Worm (Caenorhabditis elegans) whole organism, early embryonic: Measurements from ENCODE around the gene Y45F10C.2.
"Not testable (repeated sequence)": the region's sequence is repeated elsewhere in the genome, so short reads cannot be mapped to it uniquely, and the experiment has no call there.

ENCODE experiments used
- B0310.2 ChIP-seq: sonication (generic microtip); optimal IDR thresholded peaks from 2 replicates; lab custom pipeline; 2016; ENCODE audit warnings: mild to moderate bottlenecking, missing genetic modification characterization, missing compliant biosample characterization
- F13C5.2 ChIP-seq: sonication (generic microtip); optimal IDR thresholded peaks from 2 replicates; lab custom pipeline; 2017; ENCODE audit warnings: mild to moderate bottlenecking, missing genetic modification characterization, inconsistent platforms, missing compliant biosample characterization
- aly-1 ChIP-seq: sonication (generic microtip); optimal IDR thresholded peaks from 2 replicates; lab custom pipeline; 2016; ENCODE audit warnings: missing genetic modification characterization, missing compliant biosample characterization
- ama-1 ChIP-seq: fragments of 150-350 bp; optimal IDR thresholded peaks from 2 replicates; lab custom pipeline; 2014
- ceh-13 ChIP-seq: fragments of 200-800 bp; sonication (Bioruptor generic); optimal IDR thresholded peaks from 2 replicates; lab custom pipeline; 2018; ENCODE audit warnings: mild to moderate bottlenecking, missing genetic modification characterization, missing compliant biosample characterization
- ceh-36 ChIP-seq: sonication (generic microtip); optimal IDR thresholded peaks from 2 replicates; lab custom pipeline; 2016; ENCODE audit warnings: missing genetic modification characterization, inconsistent platforms, missing compliant biosample characterization
- ets-7 ChIP-seq: sonication (generic microtip); optimal IDR thresholded peaks from 2 replicates; lab custom pipeline; 2016; ENCODE audit warnings: missing genotype, missing genetic modification characterization, missing compliant biosample characterization
- flt-1 ChIP-seq: fragments of 200-800 bp; sonication (Bioruptor generic); IDR thresholded peaks from 2 replicates; pipeline ENCODE4 v1.3.6; 2022; ENCODE audit warnings: missing genetic modification characterization, missing compliant biosample characterization
- hmbx-1 ChIP-seq: sonication (generic microtip); optimal IDR thresholded peaks from 2 replicates; lab custom pipeline; 2016; ENCODE audit warnings: mild to moderate bottlenecking, missing genetic modification characterization, missing compliant biosample characterization
- hmg-4 ChIP-seq: fragments of 200-800 bp; sonication (Bioruptor generic); optimal IDR thresholded peaks from 2 replicates; lab custom pipeline; 2018; ENCODE audit warnings: mild to moderate bottlenecking, missing genetic modification characterization, missing compliant biosample characterization
- hnd-1 ChIP-seq: sonication (generic microtip); optimal IDR thresholded peaks from 2 replicates; lab custom pipeline; 2016; ENCODE audit warnings: missing genetic modification characterization, missing compliant biosample characterization
- pes-1 ChIP-seq: fragments of 200-800 bp; sonication (Bioruptor generic); IDR thresholded peaks from 2 replicates; pipeline ENCODE4 v1.3.6; 2022; ENCODE audit warnings: missing genetic modification reagents, missing genetic modification characterization, missing compliant biosample characterization
- scrt-1 ChIP-seq: fragments of 200-800 bp; sonication (Bioruptor generic); IDR thresholded peaks from 2 replicates; pipeline ENCODE4 v1.3.6; 2022; ENCODE audit warnings: missing genetic modification characterization, missing compliant biosample characterization
- sea-1 ChIP-seq: fragments of 200-800 bp; sonication (Bioruptor generic); conservative IDR thresholded peaks from 2 replicates; pipeline ENCODE4 v1.3.6; 2022; ENCODE audit warnings: missing genetic modification characterization, missing compliant biosample characterization
- tbx-11 ChIP-seq: fragments of 200-800 bp; sonication (Bioruptor generic); IDR thresholded peaks from 2 replicates; pipeline ENCODE4 v1.3.6; 2022; ENCODE audit warnings: missing genetic modification characterization, missing compliant biosample characterization
- tbx-37 ChIP-seq: fragments of 200-800 bp; sonication (Bioruptor generic); conservative IDR thresholded peaks from 2 replicates; pipeline ENCODE4 v1.3.6; 2022; ENCODE audit warnings: missing genetic modification reagents, missing genetic modification characterization, missing compliant biosample characterization
- tra-4 ChIP-seq: sonication (generic microtip); optimal IDR thresholded peaks from 2 replicates; lab custom pipeline; 2017; ENCODE audit warnings: missing genetic modification characterization, missing compliant biosample characterization

Gene Y45F10C.2

DNA sequence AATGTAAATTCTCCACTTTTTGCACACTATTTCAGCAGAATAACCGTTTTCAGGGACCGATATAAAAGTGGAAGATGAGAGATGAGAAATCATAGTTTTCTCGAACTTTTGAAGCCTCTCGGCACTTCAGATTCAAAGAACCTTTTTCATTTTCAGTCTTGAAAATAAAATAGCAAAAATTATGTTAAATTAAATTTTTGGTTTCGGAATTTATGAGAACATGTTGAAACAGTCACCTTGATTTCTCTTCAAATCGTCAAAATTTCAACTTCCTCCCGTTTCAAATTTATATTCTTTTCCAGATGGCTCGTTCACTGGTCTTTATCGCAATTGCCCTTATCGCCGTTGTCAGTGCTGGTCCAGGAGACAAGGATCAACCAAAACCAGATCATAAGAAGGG is 16.2 kb upstream of the Y45F10C.2 start, which contains the start of gene srlf-26:
Gene srlf-26 (plus strand): TSS at position 301 of the 400 bp plus-strand sequence.
- TF ChIP-seq ama-1 (lab: Kevin White, UChicago), result no peak
- no peak for TF ChIP-seq scrt-1 (GFP tag; lab: Robert Waterston, UW)
- TF ChIP-seq ceh-13 (GFP tag; lab: Kevin White, UChicago), result no peak
- TF ChIP-seq pes-1 (GFP tag; lab: Robert Waterston, UW), result no peak
- TF ChIP-seq hmg-4 (GFP tag; lab: Kevin White, UChicago), result no peak
- TF ChIP-seq flt-1 (GFP tag; lab: Robert Waterston, UW), result no peak
- TF ChIP-seq ceh-36 (tag; lab: Kevin White, UChicago), result no peak
- TF ChIP-seq ets-7, result no peak
- no peak for TF ChIP-seq B0310.2
- TF ChIP-seq F13C5.2 (tag; lab: Kevin White, UChicago), result no peak
- no peak for TF ChIP-seq hnd-1 (tag; lab: Kevin White, UChicago)
- no peak for TF ChIP-seq sea-1 (GFP tag; lab: Robert Waterston, UW)
- no peak for TF ChIP-seq tbx-37 (GFP tag; lab: Robert Waterston, UW)
- TF ChIP-seq aly-1, result no peak
- no peak for TF ChIP-seq tra-4 (tag; lab: Kevin White, UChicago)

DNA sequence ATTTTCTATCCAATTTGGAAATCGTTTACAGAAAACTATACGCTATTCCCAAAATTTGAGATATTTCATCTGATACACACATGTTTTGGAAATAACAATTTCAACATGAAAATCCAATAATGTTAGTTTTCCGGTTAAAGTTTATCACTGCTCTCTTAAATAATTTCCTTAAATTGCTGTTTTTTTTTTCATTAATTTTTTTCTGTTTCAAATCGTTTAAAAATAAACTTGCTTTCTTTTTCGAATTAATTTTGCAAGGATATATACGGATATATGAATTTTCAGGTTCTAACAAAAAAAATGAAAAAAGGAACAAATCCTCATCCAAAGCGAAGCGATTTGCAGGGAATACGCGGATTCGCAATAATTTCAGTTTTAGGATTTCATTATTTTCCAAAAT is 11.0 kb upstream of the Y45F10C.2 start, which contains the start of gene oac-48:
Gene oac-48 (plus strand): TSS at position 301 of the 400 bp plus-strand sequence.
- TF ChIP-seq sea-1 (GFP tag; lab: Robert Waterston, UW), result no peak
- TF ChIP-seq hmbx-1 (tag; lab: Kevin White, UChicago), result no peak
- TF ChIP-seq tbx-37 (GFP tag; lab: Robert Waterston, UW), result no peak
- TF ChIP-seq ets-7, result no peak
- TF ChIP-seq pes-1 (GFP tag; lab: Robert Waterston, UW), result no peak
- no peak for TF ChIP-seq flt-1 (GFP tag; lab: Robert Waterston, UW)
- no peak for TF ChIP-seq F13C5.2 (tag; lab: Kevin White, UChicago)
- no peak for TF ChIP-seq aly-1
- no peak for TF ChIP-seq B0310.2
- no peak for TF ChIP-seq ama-1 (lab: Kevin White, UChicago)
- TF ChIP-seq scrt-1 (GFP tag; lab: Robert Waterston, UW), result no peak
- no peak for TF ChIP-seq ceh-36 (tag; lab: Kevin White, UChicago)
- TF ChIP-seq hnd-1 (tag; lab: Kevin White, UChicago), result no peak
- no peak for TF ChIP-seq hmg-4 (GFP tag; lab: Kevin White, UChicago)
- no peak for TF ChIP-seq tra-4 (tag; lab: Kevin White, UChicago)
- TF ChIP-seq ceh-13 (GFP tag; lab: Kevin White, UChicago), result no peak
- TF ChIP-seq tbx-11, result no peak

DNA sequence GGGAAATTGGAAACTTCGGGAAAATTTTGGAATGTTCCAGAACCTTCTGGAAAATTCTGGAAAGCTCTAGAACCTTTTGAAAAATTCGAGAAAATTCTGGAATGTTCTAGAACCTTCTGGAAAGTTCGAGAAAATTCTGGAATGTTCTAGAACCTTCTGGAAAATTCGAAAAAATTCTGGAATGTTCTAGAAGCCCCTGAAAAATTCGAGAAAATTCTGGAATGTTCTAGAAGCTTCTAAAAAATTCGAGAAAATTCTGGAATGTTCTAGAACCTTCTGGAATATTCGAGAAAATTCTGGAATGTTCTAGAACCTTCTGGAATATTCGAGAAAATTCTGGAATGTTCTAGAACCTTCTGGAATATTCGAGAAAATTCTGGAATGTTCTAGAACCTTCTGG is 5.5 kb upstream of the Y45F10C.2 start:
- TF ChIP-seq pes-1 (GFP tag; lab: Robert Waterston, UW), result peak; percentile 55; the same call in 1 of the 2 replicates

DNA sequence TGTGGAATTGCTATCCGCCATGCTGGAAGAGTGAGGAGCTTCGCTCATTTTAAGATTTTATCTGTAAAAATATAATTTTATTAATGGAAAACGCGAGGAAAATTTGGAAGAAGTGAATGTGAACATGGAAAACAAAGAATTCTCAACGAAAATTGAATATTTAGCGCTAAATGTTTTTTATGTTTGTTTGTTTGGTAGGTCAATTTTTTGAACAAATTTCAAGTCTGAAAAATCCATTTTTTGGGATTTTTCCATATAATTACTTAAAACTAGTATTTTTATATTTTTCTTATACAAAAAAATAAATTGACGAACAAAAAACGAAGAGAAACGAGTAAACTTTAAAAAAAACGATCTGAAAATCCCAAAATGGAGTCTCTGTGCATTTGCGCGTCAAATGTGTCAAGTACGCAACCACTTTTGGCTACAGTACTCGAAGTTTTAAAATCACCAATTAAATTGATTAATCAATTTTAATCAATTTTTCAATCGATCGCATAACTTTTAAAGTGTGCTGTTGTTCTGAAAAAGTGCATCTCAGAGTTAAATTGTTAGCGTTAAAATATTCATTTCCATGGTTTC is 4.5 kb upstream of the Y45F10C.2 start, which contains the start of gene fbxa-215:
Gene fbxa-215 (minus strand): TSS at position 61 of the 582 bp plus-strand sequence.
- TF ChIP-seq tra-4 (tag; lab: Kevin White, UChicago) (no peak), pes-1 (GFP tag; lab: Robert Waterston, UW) (no peak), tbx-37 (GFP tag; lab: Robert Waterston, UW) (no peak), sea-1 (GFP tag; lab: Robert Waterston, UW) (no peak)

DNA sequence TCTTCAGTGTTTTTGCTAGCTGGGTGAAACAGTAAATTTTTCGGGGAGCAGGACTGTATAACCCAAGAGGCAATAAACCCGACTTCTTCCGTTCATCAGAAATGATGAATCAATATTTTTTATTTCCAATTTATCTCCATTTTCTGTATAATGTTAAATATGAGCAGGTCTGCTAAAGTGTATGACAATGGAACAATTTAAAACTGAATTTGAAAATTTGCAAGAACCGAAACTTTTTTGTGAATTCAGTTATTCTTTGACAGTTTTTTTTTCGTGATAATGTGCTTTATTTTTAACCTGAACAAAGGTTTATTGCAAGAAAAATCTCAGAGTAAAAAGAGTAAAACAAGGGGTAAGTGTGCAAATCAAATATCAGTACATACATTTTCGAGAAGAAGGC is 2.6 kb upstream of the Y45F10C.2 start:
- TF ChIP-seq F13C5.2 (tag; lab: Kevin White, UChicago) (no peak), ama-1 (lab: Kevin White, UChicago) (no peak), ceh-13 (GFP tag; lab: Kevin White, UChicago) (no peak), pes-1 (GFP tag; lab: Robert Waterston, UW) (no peak), flt-1 (GFP tag; lab: Robert Waterston, UW) (no peak), tbx-37 (GFP tag; lab: Robert Waterston, UW) (no peak), scrt-1 (GFP tag; lab: Robert Waterston, UW) (no peak), hmbx-1 (tag; lab: Kevin White, UChicago) (no peak), aly-1 (no peak), tbx-11 (no peak), sea-1 (GFP tag; lab: Robert Waterston, UW) (no peak), tra-4 (tag; lab: Kevin White, UChicago) (no peak), hmg-4 (GFP tag; lab: Kevin White, UChicago) (no peak), B0310.2 (no peak), ets-7 (no peak), hnd-1 (tag; lab: Kevin White, UChicago) (no peak), ceh-36 (tag; lab: Kevin White, UChicago) (no peak)

DNA sequence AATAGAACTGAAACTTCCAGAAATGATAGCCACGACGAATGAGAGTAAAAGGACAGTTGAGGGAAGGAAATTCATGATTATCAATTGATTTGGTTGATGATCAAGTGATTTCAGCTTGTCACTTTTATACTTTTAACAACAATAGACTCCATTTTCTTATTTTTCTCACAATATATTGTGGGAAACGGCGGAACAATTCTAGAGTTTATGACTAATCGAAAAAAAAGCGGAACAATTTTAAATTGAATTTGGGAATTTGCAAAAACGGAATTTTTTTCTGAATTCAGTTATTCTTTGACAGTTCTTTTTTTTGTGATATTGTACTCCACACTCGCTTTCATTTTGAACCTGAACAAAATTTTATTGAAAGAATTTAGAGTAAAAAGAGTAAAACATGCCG is 1.6 kb upstream of the Y45F10C.2 start, which contains the start of gene Y45F10C.4:
Gene Y45F10C.4 (minus strand): TSS at position 101 of the 400 bp plus-strand sequence.
- no peak for TF ChIP-seq tbx-11
- no peak for TF ChIP-seq hmbx-1 (tag; lab: Kevin White, UChicago)
- no peak for TF ChIP-seq sea-1 (GFP tag; lab: Robert Waterston, UW)
- no peak for TF ChIP-seq ets-7
- TF ChIP-seq tbx-37 (GFP tag; lab: Robert Waterston, UW), result no peak
- TF ChIP-seq tra-4 (tag; lab: Kevin White, UChicago), result no peak
- TF ChIP-seq F13C5.2 (tag; lab: Kevin White, UChicago), result no peak
- no peak for TF ChIP-seq pes-1 (GFP tag; lab: Robert Waterston, UW)
- TF ChIP-seq aly-1, result no peak
- no peak for TF ChIP-seq scrt-1 (GFP tag; lab: Robert Waterston, UW)
- TF ChIP-seq hnd-1 (tag; lab: Kevin White, UChicago), result no peak
- no peak for TF ChIP-seq B0310.2
- no peak for TF ChIP-seq flt-1 (GFP tag; lab: Robert Waterston, UW)
- no peak for TF ChIP-seq ama-1 (lab: Kevin White, UChicago)
- no peak for TF ChIP-seq hmg-4 (GFP tag; lab: Kevin White, UChicago)
- no peak for TF ChIP-seq ceh-13 (GFP tag; lab: Kevin White, UChicago)
- TF ChIP-seq ceh-36 (tag; lab: Kevin White, UChicago), result no peak

DNA sequence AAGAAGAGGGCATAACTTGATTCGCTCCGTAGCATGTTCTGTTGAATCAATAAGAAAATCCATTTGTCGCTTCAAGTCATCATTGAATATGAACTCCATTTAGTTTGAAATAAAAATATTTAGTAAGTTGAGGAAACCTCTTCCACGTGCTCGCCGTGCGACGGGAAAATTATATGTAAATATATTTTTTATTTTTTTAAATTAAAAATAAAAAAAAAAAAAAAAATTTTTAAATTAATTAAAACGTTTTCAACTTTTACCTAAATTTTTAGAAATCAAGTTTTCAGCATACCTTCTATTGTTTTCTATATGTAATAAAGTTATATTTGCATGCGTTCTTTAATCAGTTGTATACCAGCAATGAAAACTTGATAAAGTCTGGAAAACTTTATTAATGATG is 3.0 kb downstream of the Y45F10C.2 start, which contains the start of gene Y45F10C.1:
Gene Y45F10C.1 (minus strand): TSS at position 101 of the 400 bp plus-strand sequence.
- not testable (repeated sequence) for TF ChIP-seq tra-4 (tag; lab: Kevin White, UChicago); B0310.2; tbx-37 (GFP tag; lab: Robert Waterston, UW)
